Worm (Caenorhabditis elegans) whole organism, young adult: Measurements from ENCODE around the gene sel-10.

Experiments
- Y95B8A.8 ChIP-seq: fragments of 200-800 bp; sonication (Bioruptor generic); IDR thresholded peaks from 2 replicates; pipeline ENCODE4 v1.3.6; 2022; ENCODE audit warnings: missing genetic modification reagents, missing genetic modification characterization, missing compliant biosample characterization
- dpl-1 ChIP-seq: fragments of 150-350 bp; optimal IDR thresholded peaks from 2 replicates; lab custom pipeline; 2014; ENCODE audit warnings: missing biosample characterization, missing genetic modification reagents, missing genetic modification characterization
- fkh-3 ChIP-seq: sonication (generic microtip); optimal IDR thresholded peaks from 2 replicates; lab custom pipeline; 2016; ENCODE audit warnings: mild to moderate bottlenecking, missing genetic modification characterization, missing compliant biosample characterization
- hlh-12 ChIP-seq: sonication (generic microtip); optimal IDR thresholded peaks from 2 replicates; lab custom pipeline; 2016; ENCODE audit warnings: missing genetic modification characterization, missing compliant biosample characterization
- hmg-1.2 ChIP-seq: fragments of 200-800 bp; sonication (Bioruptor generic); IDR thresholded peaks from 2 replicates; pipeline ENCODE4 v1.3.6; 2022; ENCODE audit warnings: missing genetic modification reagents, missing genetic modification characterization, missing compliant biosample characterization
- mxl-1 ChIP-seq: sonication (generic microtip); optimal IDR thresholded peaks from 2 replicates; lab custom pipeline; 2016; ENCODE audit warnings: missing genetic modification characterization, missing compliant biosample characterization
- rcor-1 ChIP-seq: fragments of 200-800 bp; sonication (Bioruptor generic); IDR thresholded peaks from 2 replicates; pipeline ENCODE4 v1.3.6; 2022; ENCODE audit warnings: missing genetic modification reagents, missing genetic modification characterization, missing compliant biosample characterization
- unc-62 ChIP-seq: fragments of 150-350 bp; optimal IDR thresholded peaks from 2 replicates; lab custom pipeline; 2014; ENCODE audit warnings: missing biosample characterization, missing genetic modification reagents, missing genetic modification characterization
- zfh-2 ChIP-seq: fragments of 200-800 bp; sonication (Bioruptor generic); conservative IDR thresholded peaks from 2 replicates; pipeline ENCODE4 v1.3.6; 2022; ENCODE audit warnings: missing genetic modification reagents, missing genetic modification characterization, missing compliant biosample characterization

DNA sequence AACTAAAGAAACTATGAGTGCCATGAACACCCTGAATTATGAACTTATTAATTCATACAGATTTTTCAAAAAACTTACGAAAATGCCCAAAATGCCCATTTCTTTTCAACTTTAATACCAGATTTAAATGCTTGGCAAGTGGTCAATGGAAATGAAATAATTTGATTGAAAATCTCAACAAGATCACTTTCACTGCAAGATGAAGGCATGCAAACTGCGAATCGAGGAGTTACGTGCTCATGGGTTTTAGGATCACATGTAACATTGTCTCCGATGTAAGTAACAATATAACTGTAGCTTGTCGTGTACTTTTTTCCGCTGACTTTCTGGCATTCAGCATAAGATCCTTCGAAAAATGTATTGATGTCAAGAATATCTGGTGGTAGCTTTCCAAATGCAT, 38.3 kb upstream of the sel-10 start:
- TF ChIP-seq hmg-1.2 (GFP tag; lab: Robert Waterston, UW), result no peak
- TF ChIP-seq mxl-1, result no peak
- TF ChIP-seq fkh-3 (tag; lab: Kevin White, UChicago), result no peak
- TF ChIP-seq Y95B8A.8 (GFP tag; lab: Robert Waterston, UW), result no peak
- TF ChIP-seq unc-62 (GFP tag; lab: Kevin White, UChicago), result no peak
- TF ChIP-seq dpl-1 (GFP tag; lab: Kevin White, UChicago), result no peak
- no peak for TF ChIP-seq rcor-1 (GFP tag; lab: Robert Waterston, UW)
- TF ChIP-seq zfh-2 (GFP tag; lab: Robert Waterston, UW), result no peak
- TF ChIP-seq hlh-12 (tag; lab: Kevin White, UChicago), result no peak
